Fruit fly (Drosophila melanogaster) whole organism, embryonic: ENCODE data around the gene Rpp14a.
A peak's percentile ranks its signal among the peaks of the same experiment; 100 is the strongest.

Experiments
- B-H1 ChIP-seq: fragments of 200-800 bp; sonication (Bioruptor generic); IDR thresholded peaks from 3 replicates; pipeline ENCODE4 v1.3.6; 2022; ENCODE audit warnings: missing biosample characterization, missing genetic modification characterization
- CG1024 ChIP-seq: fragments of 200-800 bp; sonication (Bioruptor generic); IDR thresholded peaks from 2 replicates; pipeline ENCODE4 v1.3.6; 2022; ENCODE audit warnings: missing biosample characterization, missing genetic modification characterization
- CG10321 ChIP-seq: fragments of 200-800 bp; sonication (Bioruptor generic); IDR thresholded peaks from 2 replicates; pipeline ENCODE4 v1.3.6; 2022; ENCODE audit warnings: missing biosample characterization, missing genetic modification characterization
- CG1233 ChIP-seq: fragments of 200-800 bp; sonication (Bioruptor generic); optimal IDR thresholded peaks from 4 replicates; lab custom pipeline; 2018; ENCODE audit warnings: missing biosample characterization, mild to moderate bottlenecking, missing genetic modification characterization
- CG12391 ChIP-seq: fragments of 200-800 bp; sonication (Bioruptor generic); optimal IDR thresholded peaks from 3 replicates; lab custom pipeline; 2018; ENCODE audit warnings: missing biosample characterization, mild to moderate bottlenecking, missing genetic modification characterization, moderate library complexity
- CG12769 ChIP-seq: fragments of 200-800 bp; sonication (Bioruptor generic); optimal IDR thresholded peaks from 2 replicates; lab custom pipeline; 2019; ENCODE audit warnings: missing biosample characterization, mild to moderate bottlenecking, missing genetic modification characterization, moderate library complexity
- CG16863 ChIP-seq: fragments of 200-800 bp; sonication (Bioruptor generic); optimal IDR thresholded peaks from 3 replicates; lab custom pipeline; 2016; ENCODE audit warnings: missing biosample characterization, missing genetic modification characterization
- CG1792 ChIP-seq: fragments of 200-800 bp; sonication (Bioruptor generic); optimal IDR thresholded peaks from 2 replicates; lab custom pipeline; 2016; ENCODE audit warnings: missing biosample characterization, missing genetic modification characterization
- CG18599 ChIP-seq: fragments of 200-800 bp; sonication (Bioruptor generic); optimal IDR thresholded peaks from 3 replicates; lab custom pipeline; 2017; ENCODE audit warnings: missing biosample characterization, missing genetic modification characterization, mild to moderate bottlenecking, moderate library complexity, missing genetic modification reagents
- CG2129 ChIP-seq: fragments of 200-800 bp; sonication (Bioruptor generic); IDR thresholded peaks from 2 replicates; pipeline ENCODE4 v1.3.6; 2022; ENCODE audit warnings: missing biosample characterization, missing genetic modification characterization; ENCODE audit not compliant: partially characterized antibody
- CG2199 ChIP-seq: fragments of 200-800 bp; sonication (Bioruptor generic); IDR thresholded peaks from 3 replicates; pipeline ENCODE4 v1.3.6; 2022; ENCODE audit warnings: missing biosample characterization, missing genetic modification characterization
- CG2202 ChIP-seq: fragments of 200-800 bp; sonication (Bioruptor generic); optimal IDR thresholded peaks from 2 replicates; lab custom pipeline; 2018; ENCODE audit warnings: missing biosample characterization, mild to moderate bottlenecking, missing genetic modification characterization
- CG2678 ChIP-seq: fragments of 200-800 bp; sonication (Bioruptor generic); optimal IDR thresholded peaks from 3 replicates; lab custom pipeline; 2019; ENCODE audit warnings: missing biosample characterization, mild to moderate bottlenecking, missing genetic modification characterization, moderate library complexity
- CG34376 ChIP-seq: fragments of 200-800 bp; sonication (Bioruptor generic); optimal IDR thresholded peaks from 2 replicates; lab custom pipeline; 2018; ENCODE audit warnings: missing biosample characterization, mild to moderate bottlenecking, missing genetic modification characterization
- CG7372 ChIP-seq: fragments of 200-800 bp; sonication (Bioruptor generic); IDR thresholded peaks from 2 replicates; pipeline ENCODE4 v1.3.6; 2022; ENCODE audit warnings: missing biosample characterization, missing genetic modification characterization
- CG7786 ChIP-seq: fragments of 200-800 bp; sonication (Bioruptor generic); optimal IDR thresholded peaks from 2 replicates; lab custom pipeline; 2016; ENCODE audit warnings: missing biosample characterization, missing genetic modification characterization
- CG7987 ChIP-seq: fragments of 200-800 bp; sonication (Bioruptor generic); optimal IDR thresholded peaks from 2 replicates; lab custom pipeline; 2018; ENCODE audit warnings: missing biosample characterization, mild to moderate bottlenecking, missing genetic modification characterization, moderate library complexity
- CG8388 ChIP-seq: fragments of 200-800 bp; sonication (Bioruptor generic); optimal IDR thresholded peaks from 2 replicates; lab custom pipeline; 2019; ENCODE audit warnings: missing biosample characterization, mild to moderate bottlenecking, missing genetic modification characterization, moderate library complexity
- CG8765 ChIP-seq: fragments of 200-800 bp; sonication (Bioruptor generic); IDR thresholded peaks from 2 replicates; pipeline ENCODE4 v1.3.6; 2022; ENCODE audit warnings: missing biosample characterization, missing genetic modification characterization
- E2f1 ChIP-seq: fragments of 200-800 bp; sonication (Bioruptor generic); IDR thresholded peaks from 2 replicates; pipeline ENCODE4 v1.3.6; 2022; ENCODE audit warnings: missing biosample characterization, missing genetic modification characterization
- E2f2 ChIP-seq: fragments of 200-800 bp; sonication (Bioruptor generic); IDR thresholded peaks from 2 replicates; pipeline ENCODE4 v1.3.6; 2022; ENCODE audit warnings: missing biosample characterization, missing genetic modification characterization
- Fer1 ChIP-seq: fragments of 200-800 bp; sonication (Bioruptor generic); optimal IDR thresholded peaks from 2 replicates; lab custom pipeline; 2017; ENCODE audit warnings: missing biosample characterization, mild to moderate bottlenecking, missing genetic modification characterization
- GATAe ChIP-seq: fragments of 200-800 bp; sonication (Bioruptor generic); conservative IDR thresholded peaks from 2 replicates; pipeline ENCODE4 v1.3.6; 2022; ENCODE audit warnings: missing biosample characterization, missing genetic modification characterization
- HLH54F ChIP-seq: fragments of 200-800 bp; sonication (Bioruptor generic); optimal IDR thresholded peaks from 3 replicates; lab custom pipeline; 2016; ENCODE audit warnings: missing biosample characterization, missing genetic modification characterization
- Hey ChIP-seq: fragments of 200-800 bp; sonication (Bioruptor generic); optimal IDR thresholded peaks from 3 replicates; lab custom pipeline; 2018; ENCODE audit warnings: missing biosample characterization, mild to moderate bottlenecking, missing genetic modification characterization
- Kr ChIP-seq: fragments of 200-800 bp; sonication (Bioruptor generic); optimal IDR thresholded peaks from 2 replicates; lab custom pipeline; 2017; ENCODE audit warnings: missing biosample characterization, mild to moderate bottlenecking, missing genetic modification characterization
- Lpt ChIP-seq: fragments of >200 bp; optimal IDR thresholded peaks from 2 replicates; lab custom pipeline; 2018; ENCODE audit warnings: missing biosample characterization, missing genetic modification characterization
- Med ChIP-seq: fragments of 200-800 bp; sonication (Bioruptor generic); peaks from one replicate; lab custom pipeline; 2016; ENCODE audit warnings: missing biosample characterization, missing genetic modification characterization, mild to moderate bottlenecking, inconsistent platforms, moderate library complexity
- Meics ChIP-seq: fragments of 200-800 bp; sonication (Bioruptor generic); optimal IDR thresholded peaks from 2 replicates; lab custom pipeline; 2017; ENCODE audit warnings: missing biosample characterization, mild to moderate bottlenecking, missing genetic modification characterization
- NFAT ChIP-seq: fragments of 200-800 bp; sonication (Bioruptor generic); IDR thresholded peaks from 2 replicates; pipeline ENCODE4 v1.3.6; 2022; ENCODE audit warnings: missing biosample characterization, missing genetic modification characterization
- Pdp1 ChIP-seq, 2 experiments: fragments of 200-800 bp; sonication (Bioruptor generic); optimal IDR thresholded peaks; 3 replicates each; lab custom pipeline; 2016; ENCODE audit warnings: missing biosample characterization in 2 of 2, missing genetic modification characterization in 2 of 2, mild to moderate bottlenecking in 1 of 2, moderate library complexity in 1 of 2
- Rx ChIP-seq: fragments of 200-800 bp; sonication (Bioruptor generic); IDR thresholded peaks from 2 replicates; pipeline ENCODE4 v1.3.6; 2022; ENCODE audit warnings: missing biosample characterization, missing genetic modification characterization
- Taf1 ChIP-seq: fragments of 200-800 bp; sonication (Bioruptor generic); IDR thresholded peaks from 2 replicates; pipeline ENCODE4 v1.3.6; 2022; ENCODE audit warnings: missing biosample characterization, missing genetic modification characterization
- Vsx1 ChIP-seq: fragments of 200-800 bp; sonication (Bioruptor generic); optimal IDR thresholded peaks from 2 replicates; lab custom pipeline; 2017; ENCODE audit warnings: missing biosample characterization, mild to moderate bottlenecking, missing genetic modification characterization, missing genetic modification reagents
- bbx ChIP-seq: fragments of 200-800 bp; sonication (Bioruptor generic); IDR thresholded peaks from 2 replicates; pipeline ENCODE4 v1.3.6; 2022; ENCODE audit warnings: missing biosample characterization, missing genetic modification characterization; ENCODE audit not compliant: partially characterized antibody
- chif ChIP-seq, 2 experiments: fragments of 200-800 bp; sonication (Bioruptor generic); optimal IDR thresholded peaks; 3 replicates each; lab custom pipeline; 2016; ENCODE audit warnings: missing biosample characterization in 2 of 2, missing genetic modification characterization in 2 of 2
- chinmo ChIP-seq: fragments of 200-800 bp; sonication (Bioruptor generic); IDR thresholded peaks from 4 replicates; pipeline ENCODE4 v1.3.6; 2022; ENCODE audit warnings: missing biosample characterization, missing genetic modification characterization; ENCODE audit not compliant: partially characterized antibody
- da ChIP-seq: fragments of 200-800 bp; sonication (Bioruptor generic); optimal IDR thresholded peaks from 2 replicates; lab custom pipeline; 2016; ENCODE audit warnings: missing biosample characterization, missing genetic modification characterization
- gem ChIP-seq: fragments of 200-800 bp; sonication (Bioruptor generic); optimal IDR thresholded peaks from 2 replicates; lab custom pipeline; 2019; ENCODE audit warnings: missing biosample characterization, mild to moderate bottlenecking, missing genetic modification characterization, moderate library complexity
- grn ChIP-seq: fragments of 200-800 bp; sonication (Bioruptor generic); optimal IDR thresholded peaks from 3 replicates; lab custom pipeline; 2017; ENCODE audit warnings: missing biosample characterization, missing genetic modification characterization
- gro ChIP-seq: fragments of 200-800 bp; sonication (Bioruptor generic); optimal IDR thresholded peaks from 2 replicates; lab custom pipeline; 2016; ENCODE audit warnings: missing biosample characterization, missing genetic modification characterization
- ham ChIP-seq: fragments of 200-800 bp; sonication (Bioruptor generic); IDR thresholded peaks from 2 replicates; pipeline ENCODE4 v1.3.6; 2022; ENCODE audit warnings: missing biosample characterization, missing genetic modification characterization
- insv ChIP-seq, 2 experiments: fragments of 200-800 bp; sonication (Bioruptor generic); optimal IDR thresholded peaks; 3 replicates each; lab custom pipeline; 2016 to 2018; ENCODE audit warnings: missing biosample characterization in 2 of 2, missing genetic modification characterization in 2 of 2
- jumu ChIP-seq: fragments of 200-800 bp; sonication (Bioruptor generic); optimal IDR thresholded peaks from 3 replicates; lab custom pipeline; 2016; ENCODE audit warnings: missing biosample characterization, missing genetic modification characterization
- mirr ChIP-seq: fragments of 200-800 bp; sonication (Bioruptor generic); optimal IDR thresholded peaks from 3 replicates; lab custom pipeline; 2018; ENCODE audit warnings: missing biosample characterization, mild to moderate bottlenecking, missing genetic modification characterization
- nerfin-1 ChIP-seq: fragments of 200-800 bp; sonication (Bioruptor generic); optimal IDR thresholded peaks from 3 replicates; lab custom pipeline; 2019; ENCODE audit warnings: missing biosample characterization, mild to moderate bottlenecking, missing genetic modification characterization, moderate library complexity
- sd ChIP-seq: fragments of 200-800 bp; sonication (Bioruptor generic); optimal IDR thresholded peaks from 3 replicates; lab custom pipeline; 2018; ENCODE audit warnings: missing biosample characterization, mild to moderate bottlenecking, missing genetic modification characterization, moderate library complexity
- sens ChIP-seq: fragments of 200-800 bp; sonication (Bioruptor generic); peaks from one replicate; lab custom pipeline; 2016; ENCODE audit warnings: missing biosample characterization, missing genetic modification characterization
- sqz ChIP-seq: fragments of 200-800 bp; sonication (Bioruptor generic); optimal IDR thresholded peaks from 3 replicates; lab custom pipeline; 2018; ENCODE audit warnings: missing biosample characterization, mild to moderate bottlenecking, missing genetic modification characterization
- vvl ChIP-seq: fragments of 200-800 bp; sonication (Bioruptor generic); IDR thresholded peaks from 2 replicates; pipeline ENCODE4 v1.3.6; 2022; ENCODE audit warnings: missing biosample characterization, missing genetic modification characterization
- zf30C ChIP-seq: fragments of 200-800 bp; sonication (Bioruptor generic); optimal IDR thresholded peaks from 3 replicates; lab custom pipeline; 2018; ENCODE audit warnings: missing biosample characterization, mild to moderate bottlenecking, missing genetic modification characterization

The Rpp14a gene

dm6 chr3R:30105808-30106207 lies 49.1 kb downstream of the Rpp14a start (continued):
- TF ChIP-seq sqz (no peak), chif (GFP tag; optimal IDR thresholded peaks at IDR 0.05; lab: Kevin White, UChicago) (no peak), CG10321 (GFP tag; lab: Robert Waterston, UW) (no peak), CG2202 (tag; lab: Kevin White, UChicago) (no peak), CG12391 (tag; lab: Kevin White, UChicago) (no peak), CG12769 (tag; lab: Kevin White, UChicago) (peak; percentile 90), E2f1 (GFP tag; lab: Robert Waterston, UW) (no peak), gro (GFP tag; lab: Kevin White, UChicago) (no peak), da (GFP tag; lab: Kevin White, UChicago) (no peak), vvl (GFP tag; lab: Robert Waterston, UW) (no peak), CG2129 (no peak), nerfin-1 (tag; lab: Kevin White, UChicago) (no peak), E2f2 (0 out of 2 replicates have a peak, but pooled peaks have one; percentile 6), CG1024 (no peak), sens (peak; percentile 20), Lpt (GFP tag; lab: Kevin White, UChicago) (no peak), CG8765 (GFP tag; lab: Robert Waterston, UW) (no peak), CG8388 (GFP tag; lab: Kevin White, UChicago) (no peak), Taf1 (GFP tag; lab: Robert Waterston, UW) (no peak), Meics (GFP tag; lab: Kevin White, UChicago) (no peak), CG1792 (GFP tag; lab: Kevin White, UChicago) (no peak)

- TF ChIP-seq Vsx1 (GFP tag; lab: Kevin White, UChicago) (peak; percentile 17), bbx (GFP tag; lab: Robert Waterston, UW) (no peak), insv (GFP tag; optimal IDR thresholded peaks at IDR 0.05; lab: Kevin White, UChicago) (no peak), Fer1 (GFP tag; lab: Kevin White, UChicago) (no peak), CG18599 (GFP tag; lab: Kevin White, UChicago) (no peak), CG7372 (no peak), HLH54F (GFP tag; lab: Kevin White, UChicago) (no peak), GATAe (GFP tag; lab: Robert Waterston, UW) (0 out of 2 replicates have a peak, but pooled peaks have one; percentile 27), CG1233 (GFP tag; lab: Kevin White, UChicago) (no peak), NFAT (0 out of 2 replicates have a peak, but pooled peaks have one; percentile 25), sd (tag; lab: Kevin White, UChicago) (peak; percentile 92), CG7987 (GFP tag; lab: Kevin White, UChicago) (peak; percentile 58), CG2678 (peak; percentile 41), mirr (GFP tag; lab: Kevin White, UChicago) (peak; percentile 5), grn (GFP tag; lab: Kevin White, UChicago) (peak; percentile 97), CG7786 (no peak), B-H1 (no peak), CG2199 (GFP tag; lab: Robert Waterston, UW) (no peak), Pdp1 (GFP tag; optimal IDR thresholded peaks at IDR 0.05; lab: Kevin White, UChicago) (peak in 1 of 2 experiments; percentile 71), gem (no peak), zf30C (GFP tag; lab: Kevin White, UChicago) (no peak), Kr (no peak), jumu (GFP tag; lab: Kevin White, UChicago) (no peak), CG16863 (no peak), Hey (tag; lab: Kevin White, UChicago) (peak; percentile 14), Med (peak; percentile 58), CG34376 (GFP tag; lab: Kevin White, UChicago) (peak; percentile 82), chinmo (0 out of 4 replicates have a peak, but pooled peaks have one; percentile 46), ham (GFP tag; lab: Robert Waterston, UW) (no peak), Rx (GFP tag; lab: Robert Waterston, UW) (no peak)
Measured at dm6 chr3R:30106562-30106961, 49.9 kb downstream of the Rpp14a start.
